Worm (Caenorhabditis elegans): ENCODE results near the gene T28D6.7.

DNA sequence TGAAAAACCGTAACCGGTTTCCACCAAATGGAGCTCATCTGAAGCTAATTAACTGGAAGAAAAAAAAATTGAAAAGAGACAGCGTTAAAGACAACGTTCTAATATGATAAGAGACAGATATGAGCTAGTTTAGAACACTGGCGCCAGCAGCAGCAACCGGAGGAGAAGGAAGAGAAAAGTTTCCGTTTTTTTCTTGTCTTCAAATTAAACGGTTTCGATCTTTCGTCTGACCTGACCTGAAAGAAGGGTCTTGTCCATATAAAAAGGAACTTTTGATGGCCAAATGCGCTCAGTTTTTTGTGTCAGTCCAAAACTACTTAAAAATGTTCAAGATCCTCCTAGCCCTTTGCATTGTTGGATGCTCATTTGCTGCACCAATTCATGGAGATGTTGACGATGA is 20.2 kb upstream of the T28D6.7 start, which contains the start of gene T28D6.3:
- TF ChIP-seq ZK546.5 (tag; optimal IDR thresholded peaks at IDR 0.05) (no peak), ceh-28 (tag; optimal IDR thresholded peaks at IDR 0.05) (no peak), skn-1 (tag; optimal IDR thresholded peaks at IDR 0.05) (no peak), F10B5.3 (tag; optimal IDR thresholded peaks at IDR 0.05) (no peak), ZK337.2 (GFP tag; IDR thresholded peaks at IDR 0.05) (no peak), mep-1 (tag; optimal IDR thresholded peaks at IDR 0.05) (no peak), ces-1 (GFP tag; optimal IDR thresholded peaks at IDR 0.05) (no peak), nhr-77 (tag; optimal IDR thresholded peaks at IDR 0.05) (no peak), ama-1 (optimal IDR thresholded peaks at IDR 0.05) (no peak)
